Worm (Caenorhabditis elegans) whole organism, young adult: ENCODE results near the gene vmo-1.

Source experiments
- F39B2.1 ChIP-seq: fragments of 200-800 bp; sonication (Bioruptor generic); IDR thresholded peaks from 2 replicates; pipeline ENCODE4 v1.3.6; 2022; ENCODE audit warnings: missing genetic modification reagents, missing genetic modification characterization, missing compliant biosample characterization
- F49E8.2 ChIP-seq: sonication (generic microtip); optimal IDR thresholded peaks from 3 replicates; lab custom pipeline; 2017; ENCODE audit warnings: missing genetic modification characterization, mild to moderate bottlenecking, missing compliant biosample characterization, antibody characterized with exemption, moderate library complexity; ENCODE audit not compliant: insufficient read depth
- ccch-3 ChIP-seq: fragments of 200-800 bp; sonication (Bioruptor generic); optimal IDR thresholded peaks from 2 replicates; lab custom pipeline; 2018; ENCODE audit warnings: mild to moderate bottlenecking, missing genetic modification characterization, missing compliant biosample characterization
- ceh-40 ChIP-seq: fragments of 200-800 bp; sonication (Bioruptor generic); IDR thresholded peaks from 2 replicates; pipeline ENCODE4 v1.3.6; 2022; ENCODE audit warnings: missing genetic modification characterization, missing compliant biosample characterization
- hmg-1.2 ChIP-seq: fragments of 200-800 bp; sonication (Bioruptor generic); IDR thresholded peaks from 2 replicates; pipeline ENCODE4 v1.3.6; 2022; ENCODE audit warnings: missing genetic modification reagents, missing genetic modification characterization, missing compliant biosample characterization
- lag-1 ChIP-seq: fragments of 200-800 bp; sonication (Bioruptor generic); IDR thresholded peaks from 2 replicates; pipeline ENCODE4 v1.3.6; 2022; ENCODE audit warnings: missing genetic modification reagents, missing genetic modification characterization, missing compliant biosample characterization
- lir-1 ChIP-seq: fragments of 200-800 bp; sonication (Bioruptor generic); conservative IDR thresholded peaks from 2 replicates; pipeline ENCODE4 v1.3.6; 2022; ENCODE audit warnings: missing genetic modification reagents, missing genetic modification characterization, missing compliant biosample characterization
- snpc-3.4 ChIP-seq: sonication (generic microtip); optimal IDR thresholded peaks from 2 replicates; lab custom pipeline; 2017; ENCODE audit warnings: missing genetic modification characterization, mild to moderate bottlenecking, missing compliant biosample characterization, antibody characterized with exemption, moderate library complexity, missing genotype, missing genetic modification reagents
- snpc-4 ChIP-seq, 5 experiments: fragments of 150-350 bp in 1 of 5; sonication (generic microtip) in 4 of 5; optimal IDR thresholded peaks; 2 replicates each; lab custom pipeline; 2014 to 2018; ENCODE audit warnings: missing genetic modification characterization in 5 of 5, missing biosample characterization in 3 of 5, antibody characterized with exemption in 2 of 5, mild to moderate bottlenecking in 2 of 5, missing compliant biosample characterization in 2 of 5, missing genotype in 2 of 5, moderate library complexity in 2 of 5, missing genetic modification reagents in 1 of 5
- unc-130 ChIP-seq: sonication (generic microtip); optimal IDR thresholded peaks from 2 replicates; lab custom pipeline; 2016; ENCODE audit warnings: missing genetic modification reagents, missing genetic modification characterization, missing compliant biosample characterization

DNA sequence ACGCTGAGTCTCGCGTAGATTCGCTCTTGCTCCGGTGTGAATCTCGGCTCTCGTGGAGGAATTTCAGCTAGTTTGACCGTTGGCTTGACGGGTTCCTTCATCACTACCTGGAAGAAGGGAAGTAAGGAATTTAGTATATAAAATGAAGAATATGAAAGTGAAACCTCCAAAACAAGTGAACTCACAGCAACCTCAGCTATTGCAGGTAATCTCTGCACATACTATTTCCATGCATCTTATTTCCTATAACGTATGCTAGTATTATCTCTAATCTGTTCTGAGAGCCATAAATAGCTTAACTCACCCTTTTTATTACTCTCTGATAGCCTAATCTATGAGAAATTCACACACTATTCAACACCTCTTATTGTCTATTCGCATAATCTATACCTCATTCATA lies 47.9 kb downstream of the vmo-1 start, which contains the start of gene Y38H6C.4:
- TF ChIP-seq lag-1 (GFP tag; lab: Robert Waterston, UW) (no peak), unc-130 (GFP tag; lab: Kevin White, UChicago) (no peak), ceh-40 (GFP tag; lab: Robert Waterston, UW) (no peak), snpc-3.4 (no peak), snpc-4 (GFP tag; optimal IDR thresholded peaks at IDR 0.05; lab: Kevin White, UChicago) (no peak), snpc-4 (tag; optimal IDR thresholded peaks at IDR 0.05; lab: Kevin White, UChicago) (no peak), F49E8.2 (tag; lab: Kevin White, UChicago) (no peak), hmg-1.2 (GFP tag; lab: Robert Waterston, UW) (no peak), F39B2.1 (no peak), ccch-3 (GFP tag; lab: Kevin White, UChicago) (no peak), lir-1 (GFP tag; lab: Robert Waterston, UW) (no peak)
